Worm (Caenorhabditis elegans): ENCODE results near the gene dhs-8.

Gene dhs-8

DNA sequence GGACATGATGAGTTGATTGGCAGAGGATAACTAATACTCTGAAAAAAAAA lies 3.6 kb upstream of the dhs-8 start, which contains the start of gene cysl-2:
cysl-2 (minus strand) TSS at position 38 of the 50 bp plus-strand sequence.
- TF ChIP-seq mml-1 (tag; optimal IDR thresholded peaks at IDR 0.05) (no peak), tbx-2 (tag; optimal IDR thresholded peaks at IDR 0.05) (no peak), lsy-12 (tag; optimal IDR thresholded peaks at IDR 0.05) (no peak), aly-2 (tag; optimal IDR thresholded peaks at IDR 0.05) (no peak), nhr-77 (tag; optimal IDR thresholded peaks at IDR 0.05) (no peak), eor-1 (tag; optimal IDR thresholded peaks at IDR 0.05) (no peak), ceh-9 (tag; optimal IDR thresholded peaks at IDR 0.05) (no peak), hmg-11 (tag; optimal IDR thresholded peaks at IDR 0.05) (no peak), ztf-11 (tag; optimal IDR thresholded peaks at IDR 0.05) (no peak), R02D3.7 (tag; optimal IDR thresholded peaks at IDR 0.05) (no peak), ZK546.5 (tag; optimal IDR thresholded peaks at IDR 0.05) (no peak), nhr-25 (tag; optimal IDR thresholded peaks at IDR 0.05) (no peak), nhr-11 (tag; optimal IDR thresholded peaks at IDR 0.05) (no peak), lin-15B (tag; optimal IDR thresholded peaks at IDR 0.05) (no peak), daf-12 (tag; optimal IDR thresholded peaks at IDR 0.05) (no peak), fkh-2 (tag; optimal IDR thresholded peaks at IDR 0.05) (no peak), egl-27 (tag; optimal IDR thresholded peaks at IDR 0.05) (no peak), nhr-12 (tag; optimal IDR thresholded peaks at IDR 0.05) (no peak), pha-4 (tag; optimal IDR thresholded peaks at IDR 0.05) (no peak)

DNA sequence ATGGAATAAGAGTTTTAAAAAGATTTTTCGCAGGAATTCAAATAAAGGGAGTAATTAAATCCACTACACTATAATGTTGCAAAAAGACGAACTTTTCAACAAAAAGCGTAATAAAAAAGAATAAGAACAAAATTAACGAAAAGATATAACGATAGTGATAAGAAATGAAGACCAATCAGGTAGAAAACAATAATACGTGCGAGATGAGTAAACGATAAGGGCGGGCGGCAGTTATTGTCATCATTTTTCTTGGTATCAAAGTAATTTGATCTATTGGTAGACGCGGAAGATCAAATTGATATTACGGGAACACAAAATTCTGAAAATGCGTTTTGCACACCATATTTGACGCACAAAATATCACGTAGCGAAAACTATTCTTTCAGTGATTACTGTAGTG lies 3.4 kb upstream of the dhs-8 start:
- no peak for TF ChIP-seq lsy-12 (tag; optimal IDR thresholded peaks at IDR 0.05)
- no peak for TF ChIP-seq ceh-28 (tag; optimal IDR thresholded peaks at IDR 0.05)
- peak; percentile 53 for TF ChIP-seq skn-1 (tag; optimal IDR thresholded peaks at IDR 0.05)
- no peak for TF ChIP-seq ztf-4 (tag; optimal IDR thresholded peaks at IDR 0.05)
- no peak for TF ChIP-seq fos-1 (tag; optimal IDR thresholded peaks at IDR 0.05)
- TF ChIP-seq elt-3 (tag; optimal IDR thresholded peaks at IDR 0.05), result peak in 1 of 3 experiments; percentile 17
- TF ChIP-seq nhr-23 (tag; optimal IDR thresholded peaks at IDR 0.05), result no peak
- TF ChIP-seq ceh-16 (tag; optimal IDR thresholded peaks at IDR 0.05), result no peak
- TF ChIP-seq aly-2 (tag; optimal IDR thresholded peaks at IDR 0.05), result no peak
- TF ChIP-seq fkh-2 (tag; optimal IDR thresholded peaks at IDR 0.05), result no peak
- peak; percentile 59 for TF ChIP-seq pqm-1 (tag; optimal IDR thresholded peaks at IDR 0.05)
- no peak for TF ChIP-seq eor-1 (tag; optimal IDR thresholded peaks at IDR 0.05)
- no peak for TF ChIP-seq mdl-1 (tag; optimal IDR thresholded peaks at IDR 0.05)
- peak; percentile 65 for TF ChIP-seq elt-2 (tag; optimal IDR thresholded peaks at IDR 0.05)
- no peak for TF ChIP-seq ama-1 (optimal IDR thresholded peaks at IDR 0.05)
- TF ChIP-seq nhr-67 (tag; optimal IDR thresholded peaks at IDR 0.05), result no peak
- no peak for TF ChIP-seq jun-1 (tag; optimal IDR thresholded peaks at IDR 0.05)
- no peak for TF ChIP-seq lin-15B (tag; optimal IDR thresholded peaks at IDR 0.05)
- TF ChIP-seq snpc-4 (tag; optimal IDR thresholded peaks at IDR 0.05), result no peak

DNA sequence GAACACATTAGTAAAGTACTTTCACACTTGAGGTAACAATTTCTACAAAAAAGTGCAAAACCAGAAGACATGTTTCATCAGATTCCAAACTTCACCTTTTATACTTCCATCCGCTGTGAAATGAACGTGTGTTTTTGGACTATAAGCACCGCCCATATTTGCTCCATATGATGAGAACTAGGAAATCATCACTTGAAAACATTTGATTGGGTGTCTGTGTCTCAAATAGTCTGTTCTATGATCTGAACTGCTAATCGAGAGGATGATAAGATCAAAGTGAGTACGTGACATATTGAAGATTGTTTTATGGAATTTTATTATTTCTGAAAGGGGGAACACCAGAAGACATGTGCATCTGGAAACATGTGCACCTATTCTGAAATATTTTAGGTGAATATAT lies 2.5 kb upstream of the dhs-8 start:
- TF ChIP-seq elt-2 (tag; optimal IDR thresholded peaks at IDR 0.05), result peak; percentile 31
- TF ChIP-seq nhr-43 (tag; optimal IDR thresholded peaks at IDR 0.05; ENCODE audit: poor library complexity, severe bottlenecking), result peak; percentile 77
- TF ChIP-seq snpc-4 (tag; optimal IDR thresholded peaks at IDR 0.05), result no peak
- peak; percentile 79 for TF ChIP-seq pqm-1 (tag; optimal IDR thresholded peaks at IDR 0.05)

DNA sequence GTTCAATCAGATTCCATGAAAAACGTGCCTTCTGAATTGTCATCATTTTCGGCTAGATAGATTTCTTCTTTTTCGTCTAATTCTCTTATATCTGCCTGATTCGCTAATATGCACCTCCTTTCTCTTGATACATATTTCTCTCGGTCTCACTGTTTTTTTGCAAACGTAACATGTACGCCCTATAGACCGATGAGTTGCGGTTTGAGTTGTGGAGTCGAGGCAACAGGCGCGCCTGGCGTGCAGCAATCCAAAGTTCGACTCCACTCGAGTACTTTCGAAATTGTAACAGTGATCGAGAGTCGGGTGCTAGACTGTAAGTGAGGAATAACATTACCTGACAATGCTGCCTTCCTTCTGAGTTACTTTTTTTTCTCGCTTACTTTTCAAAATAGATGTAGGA lies 1.0 kb upstream of the dhs-8 start:
- peak; percentile 72 for TF ChIP-seq nfya-1 (tag; optimal IDR thresholded peaks at IDR 0.05; ENCODE audit: insufficient read depth)
- no peak for TF ChIP-seq fkh-2 (tag; optimal IDR thresholded peaks at IDR 0.05)
- no peak for TF ChIP-seq ceh-82 (tag; optimal IDR thresholded peaks at IDR 0.05)
- no peak for TF ChIP-seq mml-1 (tag; optimal IDR thresholded peaks at IDR 0.05)
- peak; percentile 23 for TF ChIP-seq fos-1 (tag; optimal IDR thresholded peaks at IDR 0.05)
- TF ChIP-seq hmg-11 (tag; optimal IDR thresholded peaks at IDR 0.05), result peak; percentile 88
- peak in 1 of 3 experiments; percentile 55 for TF ChIP-seq elt-3 (tag; optimal IDR thresholded peaks at IDR 0.05)
- TF ChIP-seq nhr-43 (tag; optimal IDR thresholded peaks at IDR 0.05; ENCODE audit: poor library complexity, severe bottlenecking), result peak; percentile 90
- TF ChIP-seq zag-1 (tag; optimal IDR thresholded peaks at IDR 0.05), result no peak
- no peak for TF ChIP-seq daf-12 (tag; optimal IDR thresholded peaks at IDR 0.05)
- no peak for TF ChIP-seq nhr-76 (tag; optimal IDR thresholded peaks at IDR 0.05)
- no peak for TF ChIP-seq egl-5 (tag; optimal IDR thresholded peaks at IDR 0.05)
- peak; percentile 76 for TF ChIP-seq tbx-2 (tag; optimal IDR thresholded peaks at IDR 0.05)
- TF ChIP-seq nhr-77 (tag; optimal IDR thresholded peaks at IDR 0.05), result peak; percentile 84
- TF ChIP-seq ztf-4 (tag; optimal IDR thresholded peaks at IDR 0.05), result no peak
- TF ChIP-seq nhr-12 (tag; optimal IDR thresholded peaks at IDR 0.05), result no peak
- peak; percentile 88 for TF ChIP-seq lin-39 (tag; optimal IDR thresholded peaks at IDR 0.05)
- no peak for TF ChIP-seq nhr-67 (tag; optimal IDR thresholded peaks at IDR 0.05)
- TF ChIP-seq R02D3.7 (tag; optimal IDR thresholded peaks at IDR 0.05), result peak; percentile 44
- TF ChIP-seq nhr-11 (tag; optimal IDR thresholded peaks at IDR 0.05), result no peak
- TF ChIP-seq lsy-12 (tag; optimal IDR thresholded peaks at IDR 0.05), result peak; percentile 83
- TF ChIP-seq pha-4 (tag; optimal IDR thresholded peaks at IDR 0.05), result peak; percentile 87
- TF ChIP-seq aly-2 (tag; optimal IDR thresholded peaks at IDR 0.05), result no peak
- TF ChIP-seq pqm-1 (tag; optimal IDR thresholded peaks at IDR 0.05), result peak; percentile 46
- peak; percentile 64 for TF ChIP-seq nhr-23 (tag; optimal IDR thresholded peaks at IDR 0.05)
- peak; percentile 44 for TF ChIP-seq unc-62 (GFP tag; optimal IDR thresholded peaks at IDR 0.05)
- peak; percentile 17 for TF ChIP-seq elt-1 (tag; optimal IDR thresholded peaks at IDR 0.05)
- TF ChIP-seq unc-39 (tag; optimal IDR thresholded peaks at IDR 0.05), result no peak
- TF ChIP-seq snpc-4 (tag; optimal IDR thresholded peaks at IDR 0.05), result peak; percentile 84
- no peak for TF ChIP-seq fkh-10 (GFP tag; optimal IDR thresholded peaks at IDR 0.05)
- no peak for TF ChIP-seq ZK546.5 (tag; optimal IDR thresholded peaks at IDR 0.05)
- TF ChIP-seq nhr-237 (tag; optimal IDR thresholded peaks at IDR 0.05), result no peak
- peak; percentile 86 for TF ChIP-seq skn-1 (tag; optimal IDR thresholded peaks at IDR 0.05)
- peak; percentile 9 for TF ChIP-seq ceh-28 (tag; optimal IDR thresholded peaks at IDR 0.05)
- TF ChIP-seq ama-1 (optimal IDR thresholded peaks at IDR 0.05), result peak; percentile 66
- peak; percentile 56 for TF ChIP-seq jun-1 (tag; optimal IDR thresholded peaks at IDR 0.05)
- no peak for TF ChIP-seq ceh-16 (tag; optimal IDR thresholded peaks at IDR 0.05)
- TF ChIP-seq nhr-25 (tag; optimal IDR thresholded peaks at IDR 0.05), result peak; percentile 88

Data from whole organism, L3 larva.